Comparison of ENCODE assay signal across 7 fruit fly cellular contexts in the genomic region with DNA sequence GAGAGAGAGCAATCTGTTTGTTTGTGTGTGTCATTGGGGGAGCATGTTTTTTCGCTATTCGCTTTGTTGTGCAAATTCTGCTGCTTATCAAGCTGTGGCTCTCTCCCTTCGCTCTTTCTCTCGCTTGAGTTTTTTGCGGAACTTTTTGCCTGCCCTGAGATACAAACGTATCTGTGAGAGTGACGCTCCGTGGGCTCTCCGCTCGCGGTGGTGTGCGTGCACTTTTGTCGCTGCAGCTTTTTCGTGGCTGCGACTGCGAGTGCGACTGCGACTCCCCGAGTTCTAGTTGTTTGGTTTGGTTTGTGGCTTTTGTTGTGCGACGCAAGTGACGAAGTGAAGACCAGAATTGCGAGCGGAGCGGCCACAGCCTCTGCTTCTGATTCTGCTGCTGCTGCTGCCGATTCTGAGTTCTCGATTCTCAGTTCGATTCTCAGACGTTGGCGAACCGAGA.
TF ChIP-seq lines count a peak whose summit lies in the region.

No protein-coding gene starts in this region.

- no peak for TF ChIP-seq CTCF in whole organism, embryonic (GFP tag; optimal IDR thresholded peaks at IDR 0.05; lab: Kevin White, UChicago)

TF ChIP-seq in Kc167, 6 proteins besides CTCF, POLR2A, EP300 and RAD21:
- TF ChIP-seq Myc (optimal IDR thresholded peaks at IDR 0.05; lab: Kevin White, UChicago), result no peak
- TF ChIP-seq insv (optimal IDR thresholded peaks at IDR 0.05; lab: Kevin White, UChicago), result peak; percentile 72
TF ChIP-seq in Kc167: peak in this region for 1.

TF ChIP-seq in whole organism, 6 proteins besides CTCF, POLR2A, EP300 and RAD21:
- no peak for TF ChIP-seq EcR (GFP tag; optimal IDR thresholded peaks at IDR 0.05; lab: Kevin White, UChicago)
- TF ChIP-seq usp (GFP tag; optimal IDR thresholded peaks at IDR 0.05; lab: Kevin White, UChicago), result no peak
- peak; percentile 99 for TF ChIP-seq Dll (optimal IDR thresholded peaks at IDR 0.05; lab: Kevin White, UChicago)
- TF ChIP-seq pan (optimal IDR thresholded peaks at IDR 0.05; lab: Kevin White, UChicago), result no peak

TF ChIP-seq in whole organism, adult, 20 proteins besides CTCF, POLR2A, EP300 and RAD21 (continues in another document):
- TF ChIP-seq CG7101 (tag; optimal IDR thresholded peaks at IDR 0.05; lab: Kevin White, UChicago) (peak; percentile 22), CG14711 (tag; optimal IDR thresholded peaks at IDR 0.05; lab: Kevin White, UChicago) (peak; percentile 50), ovo (GFP tag; optimal IDR thresholded peaks at IDR 0.05; lab: Kevin White, UChicago) (peak; percentile 60), tj (GFP tag; optimal IDR thresholded peaks at IDR 0.05; lab: Kevin White, UChicago) (peak; percentile 73), CG11617 (GFP tag; optimal IDR thresholded peaks at IDR 0.05; lab: Kevin White, UChicago) (no peak), kay (GFP tag; lab: Kevin White, UChicago; ENCODE audit: borderline replicate concordance) (peak; percentile 96), Hr96 (GFP tag; optimal IDR thresholded peaks at IDR 0.05; lab: Kevin White, UChicago) (peak; percentile 23), toe (GFP tag; optimal IDR thresholded peaks at IDR 0.05; lab: Kevin White, UChicago) (peak; percentile 62), Mnt (GFP tag; optimal IDR thresholded peaks at IDR 0.05; lab: Kevin White, UChicago) (peak; percentile 74), cnc (optimal IDR thresholded peaks at IDR 0.05; lab: Kevin White, UChicago) (no peak), CG33017 (tag; optimal IDR thresholded peaks at IDR 0.05; lab: Kevin White, UChicago) (peak; percentile 66), CG1620 (GFP tag; optimal IDR thresholded peaks at IDR 0.05; lab: Kevin White, UChicago) (no peak), pad (GFP tag; optimal IDR thresholded peaks at IDR 0.05; lab: Kevin White, UChicago) (no peak), bab1 (GFP tag; optimal IDR thresholded peaks at IDR 0.05; lab: Kevin White, UChicago) (peak; percentile 98), cic (GFP tag; optimal IDR thresholded peaks at IDR 0.05; lab: Kevin White, UChicago) (peak; percentile 92), CG12768 (GFP tag; optimal IDR thresholded peaks at IDR 0.05; lab: Kevin White, UChicago) (peak; percentile 80)

TF ChIP-seq in whole organism, embryonic, 481 proteins besides CTCF, POLR2A, EP300 and RAD21:
- TF ChIP-seq jumu (GFP tag; optimal IDR thresholded peaks at IDR 0.05; lab: Kevin White, UChicago), result no peak
- 0 out of 3 replicates have a peak, but pooled peaks have one; percentile 7 for TF ChIP-seq CG6791 (GFP tag; IDR thresholded peaks at IDR 0.05; lab: Robert Waterston, UW; ENCODE audit: partially characterized antibody)
- peak; percentile 40 to 43 for TF ChIP-seq Trl (optimal IDR thresholded peaks at IDR 0.05; lab: Kevin White, UChicago)
- TF ChIP-seq Trl (GFP tag; optimal IDR thresholded peaks at IDR 0.05; lab: Kevin White, UChicago), result no peak
- peak; percentile 62 for TF ChIP-seq nom (GFP tag; optimal IDR thresholded peaks at IDR 0.05; lab: Kevin White, UChicago)
- TF ChIP-seq CG11695 (GFP tag; IDR thresholded peaks at IDR 0.05; lab: Robert Waterston, UW), result no peak
- peak; percentile 83 for TF ChIP-seq lbe (GFP tag; optimal IDR thresholded peaks at IDR 0.05; lab: Kevin White, UChicago)
- TF ChIP-seq corto (GFP tag; optimal IDR thresholded peaks at IDR 0.05; lab: Kevin White, UChicago), result peak; percentile 40
- peak; percentile 82 for TF ChIP-seq Drgx (GFP tag; IDR thresholded peaks at IDR 0.05; lab: Robert Waterston, UW)
- TF ChIP-seq bigmax (GFP tag; optimal IDR thresholded peaks at IDR 0.05; lab: Kevin White, UChicago), result no peak
- TF ChIP-seq unc-4 (GFP tag; IDR thresholded peaks at IDR 0.05; lab: Robert Waterston, UW; ENCODE audit: partially characterized antibody), result no peak
- no peak for TF ChIP-seq mam (GFP tag; optimal IDR thresholded peaks at IDR 0.05; lab: Kevin White, UChicago)
- TF ChIP-seq cwo (GFP tag; optimal IDR thresholded peaks at IDR 0.05; lab: Kevin White, UChicago), result no peak
- TF ChIP-seq CG15011 (GFP tag; optimal IDR thresholded peaks at IDR 0.05; lab: Kevin White, UChicago), result no peak
- no peak for TF ChIP-seq CG3726 (GFP tag; IDR thresholded peaks at IDR 0.05; lab: Robert Waterston, UW)

TF ChIP-seq in whole organism, prepupa, 60 proteins besides CTCF, POLR2A, EP300 and RAD21 (continues in another document):
- TF ChIP-seq Hr39 (GFP tag; optimal IDR thresholded peaks at IDR 0.05; lab: Kevin White, UChicago) (no peak), vri (GFP tag; optimal IDR thresholded peaks at IDR 0.05; lab: Kevin White, UChicago) (peak; percentile 53), CG4318 (GFP tag; optimal IDR thresholded peaks at IDR 0.05; lab: Kevin White, UChicago) (no peak), CG32006 (GFP tag; optimal IDR thresholded peaks at IDR 0.05; lab: Kevin White, UChicago) (no peak), CG10669 (GFP tag; optimal IDR thresholded peaks at IDR 0.05; lab: Kevin White, UChicago) (no peak), CG11294 (GFP tag; IDR thresholded peaks at IDR 0.05; lab: Robert Waterston, UW) (peak; percentile 45; the same call in 1 of the 2 replicates), dac (GFP tag; optimal IDR thresholded peaks at IDR 0.05; lab: Kevin White, UChicago) (no peak), pdm3 (GFP tag; optimal IDR thresholded peaks at IDR 0.05; lab: Kevin White, UChicago) (no peak), eg (GFP tag; IDR thresholded peaks at IDR 0.05; lab: Robert Waterston, UW) (peak; percentile 75; the same call in 2 of the 3 replicates), fd85E (GFP tag; optimal IDR thresholded peaks at IDR 0.05; lab: Kevin White, UChicago) (peak; percentile 93), CG6163 (GFP tag; IDR thresholded peaks at IDR 0.05; lab: Robert Waterston, UW) (peak; percentile 87), OdsH (GFP tag; optimal IDR thresholded peaks at IDR 0.05; lab: Kevin White, UChicago) (no peak), dsx (GFP tag; optimal IDR thresholded peaks at IDR 0.05; lab: Kevin White, UChicago; ENCODE audit: poor library complexity, severe bottlenecking) (peak; percentile 57), CG6854 (GFP tag; optimal IDR thresholded peaks at IDR 0.05; lab: Kevin White, UChicago) (peak; percentile 83), achi (GFP tag; optimal IDR thresholded peaks at IDR 0.05; lab: Kevin White, UChicago) (no peak), Sox14 (GFP tag; optimal IDR thresholded peaks at IDR 0.05; lab: Kevin White, UChicago) (no peak), Eip75B (GFP tag; optimal IDR thresholded peaks at IDR 0.05; lab: Kevin White, UChicago) (peak; percentile 37)

TF ChIP-seq in whole organism, pupa, 21 proteins besides CTCF, POLR2A, EP300 and RAD21 (continues in another document):
- TF ChIP-seq CG4496 (GFP tag; IDR thresholded peaks at IDR 0.05; lab: Robert Waterston, UW) (peak; percentile 86), CG32121 (GFP tag; IDR thresholded peaks at IDR 0.05; lab: Robert Waterston, UW) (peak; percentile 93), CG13204 (GFP tag; optimal IDR thresholded peaks at IDR 0.05; lab: Kevin White, UChicago) (peak; percentile 82), rn (GFP tag; IDR thresholded peaks at IDR 0.05; lab: Robert Waterston, UW) (no peak), CG17806 (tag; optimal IDR thresholded peaks at IDR 0.05; lab: Kevin White, UChicago) (no peak), D1 (tag; optimal IDR thresholded peaks at IDR 0.05; lab: Kevin White, UChicago) (no peak), CG14655 (GFP tag; optimal IDR thresholded peaks at IDR 0.05; lab: Kevin White, UChicago) (no peak), Pif1B (GFP tag; optimal IDR thresholded peaks at IDR 0.05; lab: Kevin White, UChicago) (peak; percentile 60), EcR (GFP tag; optimal IDR thresholded peaks at IDR 0.05; lab: Kevin White, UChicago) (peak; percentile 18), gl (tag; optimal IDR thresholded peaks at IDR 0.05; lab: Kevin White, UChicago) (no peak), fd96Ca (GFP tag; IDR thresholded peaks at IDR 0.05; lab: Robert Waterston, UW) (peak; percentile 95), CG8301 (tag; optimal IDR thresholded peaks at IDR 0.05; lab: Kevin White, UChicago) (no peak), Ets98B (GFP tag; IDR thresholded peaks at IDR 0.05; lab: Robert Waterston, UW) (peak; percentile 96), CG10348 (GFP tag; IDR thresholded peaks at IDR 0.05; lab: Robert Waterston, UW) (no peak), CG34367 (tag; optimal IDR thresholded peaks at IDR 0.05; lab: Kevin White, UChicago) (no peak), Pif1A (GFP tag; optimal IDR thresholded peaks at IDR 0.05; lab: Kevin White, UChicago) (no peak), Snoo (tag; optimal IDR thresholded peaks at IDR 0.05; lab: Kevin White, UChicago) (peak; percentile 31), CG8159 (tag; optimal IDR thresholded peaks at IDR 0.05; lab: Kevin White, UChicago) (no peak), CG9948 (tag; optimal IDR thresholded peaks at IDR 0.05; lab: Kevin White, UChicago) (no peak)

TF ChIP-seq in whole organism, wandering third instar larva, 38 proteins besides CTCF, POLR2A, EP300 and RAD21 (continues in another document):
- TF ChIP-seq HLH106 (tag; optimal IDR thresholded peaks at IDR 0.05; lab: Kevin White, UChicago) (peak; percentile 3), Dif (GFP tag; optimal IDR thresholded peaks at IDR 0.05; lab: Kevin White, UChicago; ENCODE audit: partially characterized antibody) (peak; percentile 95), tai (GFP tag; optimal IDR thresholded peaks at IDR 0.05; lab: Kevin White, UChicago) (no peak), h (GFP tag; optimal IDR thresholded peaks at IDR 0.05; lab: Kevin White, UChicago) (peak; percentile 51), CG32264 (GFP tag; optimal IDR thresholded peaks at IDR 0.05; lab: Kevin White, UChicago) (peak; percentile 61), psq (GFP tag; optimal IDR thresholded peaks at IDR 0.05; lab: Kevin White, UChicago) (peak; percentile 79), rgr (GFP tag; optimal IDR thresholded peaks at IDR 0.05; lab: Kevin White, UChicago) (peak; percentile 19), Hr83 (GFP tag; optimal IDR thresholded peaks at IDR 0.05; lab: Kevin White, UChicago; ENCODE audit: poor library complexity, severe bottlenecking) (peak; percentile 1), dsf (GFP tag; optimal IDR thresholded peaks at IDR 0.05; lab: Kevin White, UChicago; ENCODE audit: borderline replicate concordance) (no peak), Vsx2 (GFP tag; optimal IDR thresholded peaks at IDR 0.05; lab: Kevin White, UChicago; ENCODE audit: partially characterized antibody) (peak; percentile 85), Sp1 (GFP tag; optimal IDR thresholded peaks at IDR 0.05; lab: Kevin White, UChicago) (peak; percentile 36), Hr78 (GFP tag; optimal IDR thresholded peaks at IDR 0.05; lab: Kevin White, UChicago) (no peak), sv (GFP tag; optimal IDR thresholded peaks at IDR 0.05; lab: Kevin White, UChicago) (no peak), pan (optimal IDR thresholded peaks at IDR 0.05; lab: Kevin White, UChicago) (no peak), N (GFP tag; optimal IDR thresholded peaks at IDR 0.05; lab: Kevin White, UChicago) (peak; percentile 25), br (GFP tag; optimal IDR thresholded peaks at IDR 0.05; lab: Kevin White, UChicago) (peak; percentile 43), ey (GFP tag; optimal IDR thresholded peaks at IDR 0.05; lab: Kevin White, UChicago) (no peak), CrebA (GFP tag; optimal IDR thresholded peaks at IDR 0.05; lab: Kevin White, UChicago; ENCODE audit: borderline replicate concordance) (peak; percentile 92), Jra (GFP tag; optimal IDR thresholded peaks at IDR 0.05; lab: Kevin White, UChicago) (peak; percentile 47), foxo (GFP tag; optimal IDR thresholded peaks at IDR 0.05; lab: Kevin White, UChicago) (peak in 1 of 2 experiments; percentile 89)
